Fruit fly (Drosophila melanogaster): ENCODE results near the gene CG10097.

The CG10097 gene

DNA sequence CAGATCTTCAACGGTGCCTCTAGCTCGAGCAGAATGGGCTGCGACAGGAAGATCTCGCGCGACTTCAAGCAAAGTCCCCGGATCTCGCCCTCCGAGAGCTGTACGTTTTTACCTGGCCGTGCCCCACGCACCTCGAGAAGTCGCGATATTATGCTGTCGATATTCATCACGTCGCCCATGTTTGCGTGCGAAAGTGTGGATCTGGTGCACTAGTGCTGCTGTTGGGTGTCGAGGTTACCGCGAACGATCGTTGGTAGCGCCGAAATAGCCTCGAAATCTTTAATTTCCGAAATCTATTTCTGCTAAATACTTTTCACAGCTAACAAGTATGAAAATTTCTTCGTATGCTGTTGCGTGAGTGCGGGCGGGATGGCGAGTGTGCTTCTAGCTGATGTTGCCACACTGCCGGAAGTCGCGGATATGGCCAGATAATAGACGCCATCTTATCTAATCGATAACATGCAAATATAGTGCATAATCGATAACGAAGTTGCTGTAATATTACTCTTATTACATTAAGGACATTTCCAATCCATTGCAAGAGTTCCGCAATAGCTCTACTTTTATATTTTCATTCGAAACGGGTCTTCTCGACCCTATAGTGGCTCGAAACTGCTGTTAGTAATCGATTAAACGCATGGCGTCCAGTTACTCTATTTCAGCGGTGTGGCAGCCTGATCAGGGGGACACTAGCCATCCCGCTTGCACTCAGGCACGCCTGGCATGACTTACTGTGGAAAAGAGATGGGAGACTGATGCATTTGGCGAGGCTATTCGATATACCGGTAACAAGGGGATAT is 29.9 kb upstream of the CG10097 start, which contains the start of gene Pp1-87B:
Gene Pp1-87B, minus strand, starts transcription at position 408 of the 800 bp plus-strand sequence.
- TF ChIP-seq CG3995 (GFP tag; optimal IDR thresholded peaks at IDR 0.05) = peak; percentile 38
- no peak for TF ChIP-seq zf30C (GFP tag; optimal IDR thresholded peaks at IDR 0.05)
- TF ChIP-seq CG9797 (GFP tag; optimal IDR thresholded peaks at IDR 0.05) = peak; percentile 49
- no peak for TF ChIP-seq CG10565 (GFP tag; optimal IDR thresholded peaks at IDR 0.05)
- peak; percentile 43 for TF ChIP-seq CG8924 (tag; optimal IDR thresholded peaks at IDR 0.05)
- TF ChIP-seq bcd (GFP tag; optimal IDR thresholded peaks at IDR 0.05) = peak; percentile 15
- no peak for TF ChIP-seq CG6175 (GFP tag; IDR thresholded peaks at IDR 0.05)
- TF ChIP-seq odd (GFP tag; optimal IDR thresholded peaks at IDR 0.05) = no peak
- TF ChIP-seq CG2712 (tag; optimal IDR thresholded peaks at IDR 0.05) = peak; percentile 10
- TF ChIP-seq usp (GFP tag; optimal IDR thresholded peaks at IDR 0.05) = no peak
- TF ChIP-seq Hr78 (GFP tag; optimal IDR thresholded peaks at IDR 0.05) = no peak
- no peak for TF ChIP-seq sob (GFP tag; IDR thresholded peaks at IDR 0.05)
- no peak for TF ChIP-seq Opbp (GFP tag; IDR thresholded peaks at IDR 0.05; ENCODE audit: partially characterized antibody)
- TF ChIP-seq dati (GFP tag; IDR thresholded peaks at IDR 0.05) = no peak
- peak in 1 of 2 experiments; percentile 30 for TF ChIP-seq Dfd (GFP tag; optimal IDR thresholded peaks at IDR 0.05)
- TF ChIP-seq CG9437 (GFP tag; optimal IDR thresholded peaks at IDR 0.05) = peak; percentile 37
- TF ChIP-seq Dref (GFP tag; IDR thresholded peaks at IDR 0.05) = peak; percentile 66
- TF ChIP-seq ems (GFP tag; optimal IDR thresholded peaks at IDR 0.05) = no peak
- TF ChIP-seq chif (GFP tag; optimal IDR thresholded peaks at IDR 0.05) = peak in 1 of 2 experiments; percentile 1
- TF ChIP-seq zen (tag; optimal IDR thresholded peaks at IDR 0.05) = peak; percentile 38
- no peak for TF ChIP-seq CG4360 (GFP tag; IDR thresholded peaks at IDR 0.05)
- TF ChIP-seq jumu (GFP tag; optimal IDR thresholded peaks at IDR 0.05) = peak; percentile 76
- no peak for TF ChIP-seq CG4617 (GFP tag; optimal IDR thresholded peaks at IDR 0.05; ENCODE audit: borderline replicate concordance)
- TF ChIP-seq CG7372 (GFP tag; IDR thresholded peaks at IDR 0.05) = no peak
- TF ChIP-seq Gsc (GFP tag; IDR thresholded peaks at IDR 0.05) = no peak
- TF ChIP-seq Dp (GFP tag; optimal IDR thresholded peaks at IDR 0.05) = peak; percentile 60
- peak; percentile 27 for TF ChIP-seq Max (GFP tag; optimal IDR thresholded peaks at IDR 0.05)
- TF ChIP-seq knrl (GFP tag; IDR thresholded peaks at IDR 0.05; ENCODE audit: partially characterized antibody) = peak; percentile 43; the same call in 2 of the 3 replicates
- TF ChIP-seq CG2120 (GFP tag; optimal IDR thresholded peaks at IDR 0.05) = peak; percentile 7
- no peak for TF ChIP-seq CG31224 (GFP tag; IDR thresholded peaks at IDR 0.05)
- TF ChIP-seq bsh (GFP tag; optimal IDR thresholded peaks at IDR 0.05) = no peak
- peak in 1 of 2 experiments; percentile 73 for TF ChIP-seq Pdp1 (GFP tag; optimal IDR thresholded peaks at IDR 0.05)
- TF ChIP-seq CG33557 (GFP tag; optimal IDR thresholded peaks at IDR 0.05) = no peak
- TF ChIP-seq Ets97D (GFP tag; optimal IDR thresholded peaks at IDR 0.05) = peak; percentile 94
- TF ChIP-seq hth (optimal IDR thresholded peaks at IDR 0.05) = no peak
- peak; percentile 10 for TF ChIP-seq Dip3 (GFP tag; optimal IDR thresholded peaks at IDR 0.05)
- TF ChIP-seq kni (GFP tag; optimal IDR thresholded peaks at IDR 0.05) = peak; percentile 70
- TF ChIP-seq C15 (GFP tag; IDR thresholded peaks at IDR 0.05) = no peak
- no peak for TF ChIP-seq zen2 (GFP tag; IDR thresholded peaks at IDR 0.05; ENCODE audit: partially characterized antibody)
- peak; percentile 28 for TF ChIP-seq twi (tag; optimal IDR thresholded peaks at IDR 0.05)
- TF ChIP-seq tna (GFP tag; IDR thresholded peaks at IDR 0.05; ENCODE audit: partially characterized antibody) = no peak; the same call in 1 of the 2 replicates
- TF ChIP-seq Trl (optimal IDR thresholded peaks at IDR 0.05) = no peak
- peak; percentile 7 for TF ChIP-seq Trl (GFP tag; optimal IDR thresholded peaks at IDR 0.05)
- TF ChIP-seq tup (GFP tag; optimal IDR thresholded peaks at IDR 0.05) = no peak
- TF ChIP-seq CG16863 (GFP tag; optimal IDR thresholded peaks at IDR 0.05) = no peak
- peak; percentile 18 for TF ChIP-seq CG10209 (GFP tag; optimal IDR thresholded peaks at IDR 0.05)
- TF ChIP-seq tio (GFP tag; optimal IDR thresholded peaks at IDR 0.05) = no peak
- no peak for TF ChIP-seq CG34224 (GFP tag; IDR thresholded peaks at IDR 0.05; ENCODE audit: partially characterized antibody)
- TF ChIP-seq esg (GFP tag; conservative IDR thresholded peaks at IDR 0.05) = no peak
